Fruit fly (Drosophila melanogaster): ENCODE results near the gene PNUTS.

dm6 chr2L:849787-850512 lies 20.3 kb upstream of the PNUTS start:
- TF ChIP-seq CTCF (optimal IDR thresholded peaks at IDR 0.05) = no peak
- no peak for TF ChIP-seq CG8478 (optimal IDR thresholded peaks at IDR 0.05)

Measured in S2 (cell line).